Fruit fly (Drosophila melanogaster) whole organism, embryonic: ENCODE measurements around the gene ppk26.

ENCODE experiments used
- Atf6 ChIP-seq: fragments of 200-800 bp; sonication (Bioruptor generic); IDR thresholded peaks from 2 replicates; pipeline ENCODE4 v1.3.6; 2022; ENCODE audit warnings: missing biosample characterization, missing genetic modification characterization
- B-H1 ChIP-seq: fragments of 200-800 bp; sonication (Bioruptor generic); IDR thresholded peaks from 3 replicates; pipeline ENCODE4 v1.3.6; 2022; ENCODE audit warnings: missing biosample characterization, missing genetic modification characterization
- Bgb ChIP-seq: fragments of 200-800 bp; sonication (Bioruptor generic); IDR thresholded peaks from 2 replicates; pipeline ENCODE4 v1.3.6; 2022; ENCODE audit warnings: missing biosample characterization, missing genetic modification characterization; ENCODE audit not compliant: partially characterized antibody
- CG10366 ChIP-seq: fragments of 200-800 bp; sonication (Bioruptor generic); IDR thresholded peaks from 2 replicates; pipeline ENCODE4 v1.3.6; 2022; ENCODE audit warnings: missing biosample characterization, missing genetic modification characterization
- CG10565 ChIP-seq: fragments of 200-800 bp; sonication (Bioruptor generic); optimal IDR thresholded peaks from 3 replicates; lab custom pipeline; 2016; ENCODE audit warnings: missing biosample characterization, mild to moderate bottlenecking, missing genetic modification characterization
- CG11093 ChIP-seq: fragments of 200-800 bp; sonication (Bioruptor generic); IDR thresholded peaks from 3 replicates; pipeline ENCODE4 v1.3.6; 2022; ENCODE audit warnings: missing biosample characterization, missing genetic modification characterization
- CG11560 ChIP-seq: fragments of 200-800 bp; sonication (Bioruptor generic); IDR thresholded peaks from 3 replicates; pipeline ENCODE4 v1.3.6; 2022; ENCODE audit warnings: missing biosample characterization, missing genetic modification characterization
- CG14860 ChIP-seq: fragments of 200-800 bp; sonication (Bioruptor generic); IDR thresholded peaks from 3 replicates; pipeline ENCODE4 v1.3.6; 2022; ENCODE audit warnings: missing biosample characterization, missing genetic modification characterization; ENCODE audit not compliant: partially characterized antibody
- CG15514 ChIP-seq: fragments of 200-800 bp; sonication (Bioruptor generic); optimal IDR thresholded peaks from 3 replicates; lab custom pipeline; 2017; ENCODE audit warnings: missing biosample characterization, missing genetic modification characterization, mild to moderate bottlenecking, moderate library complexity, missing genetic modification reagents
- CG16863 ChIP-seq: fragments of 200-800 bp; sonication (Bioruptor generic); optimal IDR thresholded peaks from 3 replicates; lab custom pipeline; 2016; ENCODE audit warnings: missing biosample characterization, missing genetic modification characterization
- CG17361 ChIP-seq: fragments of 200-800 bp; sonication (Bioruptor generic); IDR thresholded peaks from 3 replicates; pipeline ENCODE4 v1.3.6; 2022; ENCODE audit warnings: missing biosample characterization, missing genetic modification characterization
- CG18476 ChIP-seq: fragments of 200-800 bp; sonication (Bioruptor generic); optimal IDR thresholded peaks from 2 replicates; lab custom pipeline; 2016; ENCODE audit warnings: missing biosample characterization, mild to moderate bottlenecking, missing genetic modification characterization
- CG2129 ChIP-seq: fragments of 200-800 bp; sonication (Bioruptor generic); IDR thresholded peaks from 2 replicates; pipeline ENCODE4 v1.3.6; 2022; ENCODE audit warnings: missing biosample characterization, missing genetic modification characterization; ENCODE audit not compliant: partially characterized antibody
- CG2199 ChIP-seq: fragments of 200-800 bp; sonication (Bioruptor generic); IDR thresholded peaks from 3 replicates; pipeline ENCODE4 v1.3.6; 2022; ENCODE audit warnings: missing biosample characterization, missing genetic modification characterization
- CG31365 ChIP-seq: fragments of 200-800 bp; sonication (Bioruptor generic); optimal IDR thresholded peaks from 2 replicates; lab custom pipeline; 2018; ENCODE audit warnings: missing biosample characterization, mild to moderate bottlenecking, missing genetic modification characterization
- CG34376 ChIP-seq: fragments of 200-800 bp; sonication (Bioruptor generic); optimal IDR thresholded peaks from 2 replicates; lab custom pipeline; 2018; ENCODE audit warnings: missing biosample characterization, mild to moderate bottlenecking, missing genetic modification characterization
- CG6254 ChIP-seq: fragments of 200-800 bp; sonication (Bioruptor generic); optimal IDR thresholded peaks from 3 replicates; lab custom pipeline; 2017; ENCODE audit warnings: mild to moderate bottlenecking, missing biosample characterization, missing genetic modification reagents, missing genetic modification characterization
- CG7745 ChIP-seq: fragments of 200-800 bp; sonication (Bioruptor generic); optimal IDR thresholded peaks from 2 replicates; lab custom pipeline; 2018; ENCODE audit warnings: missing biosample characterization, mild to moderate bottlenecking, missing genetic modification characterization, moderate library complexity
- CG9437 ChIP-seq: fragments of 200-800 bp; sonication (Bioruptor generic); optimal IDR thresholded peaks from 2 replicates; lab custom pipeline; 2018; ENCODE audit warnings: missing biosample characterization, mild to moderate bottlenecking, missing genetic modification characterization
- CHES-1-like ChIP-seq: fragments of 200-800 bp; sonication (Bioruptor generic); optimal IDR thresholded peaks from 2 replicates; lab custom pipeline; 2016; ENCODE audit warnings: missing biosample characterization, missing genetic modification characterization
- Camta ChIP-seq: fragments of 200-800 bp; sonication (Bioruptor generic); optimal IDR thresholded peaks from 2 replicates; lab custom pipeline; 2016; ENCODE audit warnings: missing biosample characterization, missing genetic modification characterization
- Chrac-16 ChIP-seq: fragments of 200-800 bp; sonication (Bioruptor generic); optimal IDR thresholded peaks from 3 replicates; lab custom pipeline; 2016; ENCODE audit warnings: missing biosample characterization, missing genetic modification characterization
- Dip2 ChIP-seq: fragments of 200-800 bp; sonication (Bioruptor generic); IDR thresholded peaks from 2 replicates; pipeline ENCODE4 v1.3.6; 2022; ENCODE audit warnings: missing biosample characterization, missing genetic modification characterization
- Dll ChIP-seq: fragments of 200-800 bp; sonication (Bioruptor generic); IDR thresholded peaks from 4 replicates; pipeline ENCODE4 v1.3.6; 2022; ENCODE audit warnings: missing biosample characterization, missing genetic modification characterization; ENCODE audit not compliant: partially characterized antibody
- Ets65A ChIP-seq: fragments of 200-800 bp; sonication (Bioruptor generic); peaks from one replicate; lab custom pipeline; 2016; ENCODE audit warnings: missing biosample characterization, missing genetic modification characterization
- H2.0 ChIP-seq: fragments of 200-800 bp; sonication (Bioruptor generic); IDR thresholded peaks from 2 replicates; pipeline ENCODE4 v1.3.6; 2022; ENCODE audit warnings: missing biosample characterization, missing genetic modification characterization
- Hsf ChIP-seq: fragments of 200-800 bp; sonication (Bioruptor generic); optimal IDR thresholded peaks from 3 replicates; lab custom pipeline; 2016; ENCODE audit warnings: missing biosample characterization, missing genetic modification characterization
- Jarid2 ChIP-seq: fragments of 200-800 bp; sonication (Bioruptor generic); optimal IDR thresholded peaks from 3 replicates; lab custom pipeline; 2017; ENCODE audit warnings: mild to moderate bottlenecking, missing biosample characterization, missing genetic modification reagents, missing genetic modification characterization
- NK7.1 ChIP-seq: fragments of 200-800 bp; sonication (Bioruptor generic); optimal IDR thresholded peaks from 3 replicates; lab custom pipeline; 2016; ENCODE audit warnings: missing biosample characterization, missing genetic modification characterization
- Sry-β ChIP-seq: fragments of 200-800 bp; sonication (Bioruptor generic); optimal IDR thresholded peaks from 2 replicates; lab custom pipeline; 2018; ENCODE audit warnings: missing biosample characterization, mild to moderate bottlenecking, missing genetic modification characterization, moderate library complexity
- ara ChIP-seq: fragments of 200-800 bp; sonication (Bioruptor generic); IDR thresholded peaks from 2 replicates; pipeline ENCODE4 v1.3.6; 2022; ENCODE audit warnings: missing biosample characterization, missing genetic modification characterization
- ase ChIP-seq: fragments of 200-800 bp; sonication (Bioruptor generic); IDR thresholded peaks from 3 replicates; pipeline ENCODE4 v1.3.6; 2022; ENCODE audit warnings: missing biosample characterization, missing genetic modification characterization
- bigmax ChIP-seq: fragments of 200-800 bp; sonication (Bioruptor generic); optimal IDR thresholded peaks from 2 replicates; lab custom pipeline; 2018; ENCODE audit warnings: missing biosample characterization, mild to moderate bottlenecking, missing genetic modification characterization
- chif ChIP-seq, 2 experiments: fragments of 200-800 bp; sonication (Bioruptor generic); optimal IDR thresholded peaks; 3 replicates each; lab custom pipeline; 2016; ENCODE audit warnings: missing biosample characterization in 2 of 2, missing genetic modification characterization in 2 of 2
- chn ChIP-seq: fragments of 200-800 bp; sonication (Bioruptor generic); optimal IDR thresholded peaks from 2 replicates; lab custom pipeline; 2016; ENCODE audit warnings: missing biosample characterization, missing genetic modification characterization
- dimm ChIP-seq: fragments of 200-800 bp; sonication (Bioruptor generic); IDR thresholded peaks from 2 replicates; pipeline ENCODE4 v1.3.6; 2022; ENCODE audit warnings: missing biosample characterization, missing genetic modification characterization
- hth ChIP-seq: fragments of >200 bp; optimal IDR thresholded peaks from 2 replicates; lab custom pipeline; 2017; ENCODE audit warnings: inconsistent platforms
- jumu ChIP-seq: fragments of 200-800 bp; sonication (Bioruptor generic); optimal IDR thresholded peaks from 3 replicates; lab custom pipeline; 2016; ENCODE audit warnings: missing biosample characterization, missing genetic modification characterization
- kah ChIP-seq: fragments of 200-800 bp; sonication (Bioruptor generic); optimal IDR thresholded peaks from 2 replicates; lab custom pipeline; 2018; ENCODE audit warnings: missing biosample characterization, mild to moderate bottlenecking, missing genetic modification characterization
- mam ChIP-seq: fragments of 200-800 bp; sonication (Bioruptor generic); optimal IDR thresholded peaks from 3 replicates; lab custom pipeline; 2016; ENCODE audit warnings: missing biosample characterization, missing genetic modification characterization
- nmo ChIP-seq: fragments of 200-800 bp; sonication (Bioruptor generic); optimal IDR thresholded peaks from 2 replicates; lab custom pipeline; 2018; ENCODE audit warnings: missing biosample characterization, mild to moderate bottlenecking, missing genetic modification characterization, moderate library complexity
- onecut ChIP-seq: fragments of 200-800 bp; sonication (Bioruptor generic); IDR thresholded peaks from 2 replicates; pipeline ENCODE4 v1.3.6; 2022; ENCODE audit warnings: missing biosample characterization, missing genetic modification characterization
- org-1 ChIP-seq: fragments of 200-800 bp; sonication (Bioruptor generic); optimal IDR thresholded peaks from 2 replicates; lab custom pipeline; 2017; ENCODE audit warnings: missing biosample characterization, missing genetic modification characterization
- pnt ChIP-seq: fragments of 200-800 bp; sonication (Bioruptor generic); optimal IDR thresholded peaks from 3 replicates; lab custom pipeline; 2016; ENCODE audit warnings: missing biosample characterization, missing genetic modification characterization
- repo ChIP-seq: fragments of 200-800 bp; sonication (Bioruptor generic); optimal IDR thresholded peaks from 2 replicates; lab custom pipeline; 2016; ENCODE audit warnings: missing biosample characterization, missing genetic modification characterization
- salm ChIP-seq: fragments of 200-800 bp; sonication (Bioruptor generic); optimal IDR thresholded peaks from 2 replicates; lab custom pipeline; 2018; ENCODE audit warnings: missing biosample characterization, mild to moderate bottlenecking, missing genetic modification characterization
- tna ChIP-seq: fragments of 200-800 bp; sonication (Bioruptor generic); IDR thresholded peaks from 2 replicates; pipeline ENCODE4 v1.3.6; 2022; ENCODE audit warnings: missing biosample characterization, missing genetic modification characterization; ENCODE audit not compliant: partially characterized antibody
- tx ChIP-seq: fragments of 200-800 bp; sonication (Bioruptor generic); optimal IDR thresholded peaks from 2 replicates; lab custom pipeline; 2016; ENCODE audit warnings: missing biosample characterization, missing genetic modification characterization
- z ChIP-seq: fragments of 200-800 bp; sonication (Bioruptor generic); IDR thresholded peaks from 3 replicates; pipeline ENCODE4 v1.3.6; 2022; ENCODE audit warnings: missing biosample characterization, missing genetic modification characterization

The ppk26 gene

DNA sequence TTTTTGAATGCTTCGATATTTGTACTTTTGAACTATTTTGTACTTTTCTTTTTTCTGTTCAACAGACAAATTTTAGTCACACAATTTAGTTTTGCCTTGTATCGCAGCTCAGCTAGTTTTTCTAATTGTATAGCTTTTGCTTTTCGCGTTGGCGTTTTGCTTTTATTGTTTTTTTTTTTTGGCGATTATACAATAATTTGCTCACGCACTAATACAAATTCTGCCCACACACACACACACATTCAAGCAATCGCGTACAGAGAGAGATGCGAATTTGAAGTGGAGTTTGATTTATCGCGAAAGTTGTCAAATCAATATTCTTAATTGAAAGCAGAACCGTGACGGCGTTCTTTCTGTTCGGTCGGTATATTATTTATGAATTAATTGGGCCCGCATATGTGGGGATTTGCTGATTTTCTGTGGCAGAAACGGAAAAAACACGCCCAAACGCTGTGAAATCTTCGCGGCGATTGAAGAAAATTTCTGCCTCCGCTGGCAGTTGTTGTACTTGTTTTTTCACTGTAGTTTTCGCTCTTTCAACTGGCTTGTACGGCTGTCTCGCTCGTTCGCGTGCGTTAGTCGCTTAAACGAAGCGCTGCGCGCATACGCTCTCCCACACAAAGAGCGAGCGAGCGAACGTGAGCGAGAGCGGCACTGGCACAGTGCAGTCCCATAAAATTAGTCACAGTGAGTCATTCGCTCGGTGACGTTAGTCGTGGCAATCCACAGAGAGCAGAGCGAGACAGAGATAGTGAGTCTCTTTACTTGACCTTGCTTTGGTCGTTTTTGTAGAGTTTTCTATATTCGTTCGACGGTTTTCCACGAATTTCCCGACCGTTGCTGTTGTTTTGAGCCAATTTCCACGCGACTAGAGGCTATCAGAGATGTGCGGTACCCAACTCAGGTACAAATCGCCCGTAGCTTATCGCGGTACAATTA lies 21.0 kb upstream of the ppk26 start, which contains the start of gene Rac2 (continued):
- TF ChIP-seq tna (GFP tag; lab: Robert Waterston, UW): no peak
- TF ChIP-seq org-1: no peak
- 0 out of 2 replicates have a peak, but pooled peaks have one; percentile 20 for TF ChIP-seq ara (GFP tag; lab: Robert Waterston, UW)
- TF ChIP-seq CG7745 (tag; lab: Kevin White, UChicago): no peak
- TF ChIP-seq CG2199 (GFP tag; lab: Robert Waterston, UW): peak; percentile 88; the same call in 2 of the 3 replicates
- peak; percentile 14 for TF ChIP-seq CHES-1-like
- no peak for TF ChIP-seq chif (GFP tag; optimal IDR thresholded peaks at IDR 0.05; lab: Kevin White, UChicago)
- TF ChIP-seq pnt: peak; percentile 24
- no peak for TF ChIP-seq Camta (GFP tag; lab: Kevin White, UChicago)
- TF ChIP-seq CG34376: peak; percentile 7
- TF ChIP-seq CG2129: no peak
- TF ChIP-seq bigmax: no peak
- peak; percentile 35 for TF ChIP-seq CG6254 (GFP tag; lab: Kevin White, UChicago)
- no peak for TF ChIP-seq CG11560 (tag; lab: Robert Waterston, UW)
- no peak for TF ChIP-seq CG9437
- no peak for TF ChIP-seq CG16863 (GFP tag; lab: Kevin White, UChicago)
- TF ChIP-seq kah: peak; percentile 23
- peak; percentile 51; the same call in 2 of the 4 replicates for TF ChIP-seq Dll (GFP tag; lab: Robert Waterston, UW)
- TF ChIP-seq chn (GFP tag; lab: Kevin White, UChicago): peak; percentile 57
- peak; percentile 13; the same call in 1 of the 2 replicates for TF ChIP-seq Atf6
- TF ChIP-seq Ets65A (GFP tag; lab: Kevin White, UChicago): no peak
- no peak for TF ChIP-seq CG31365
- TF ChIP-seq Hsf (GFP tag; lab: Kevin White, UChicago): peak; percentile 22
- TF ChIP-seq hth (lab: Kevin White, UChicago): no peak
- TF ChIP-seq Bgb (GFP tag; lab: Robert Waterston, UW): peak; percentile 36; the same call in 1 of the 2 replicates
- TF ChIP-seq onecut (GFP tag; lab: Robert Waterston, UW): no peak
- 0 out of 3 replicates have a peak, but pooled peaks have one; percentile 17 for TF ChIP-seq CG11093
- TF ChIP-seq jumu (GFP tag; lab: Kevin White, UChicago): no peak
- TF ChIP-seq tx: no peak
- TF ChIP-seq salm (tag; lab: Kevin White, UChicago): peak; percentile 7
- TF ChIP-seq Chrac-16 (GFP tag; lab: Kevin White, UChicago): no peak
- peak; percentile 42 for TF ChIP-seq CG15514 (GFP tag; lab: Kevin White, UChicago)
- TF ChIP-seq H2.0 (GFP tag; lab: Robert Waterston, UW): no peak
- no peak for TF ChIP-seq dimm (GFP tag; lab: Robert Waterston, UW)
- peak; percentile 66 for TF ChIP-seq Jarid2 (GFP tag; lab: Kevin White, UChicago)
- TF ChIP-seq CG10366 (GFP tag; lab: Robert Waterston, UW): no peak
- TF ChIP-seq Sry-β (GFP tag; lab: Kevin White, UChicago): peak; percentile 86
- TF ChIP-seq z (GFP tag; lab: Robert Waterston, UW): peak; percentile 85
- TF ChIP-seq Dip2 (GFP tag; lab: Robert Waterston, UW): no peak
- no peak for TF ChIP-seq NK7.1 (GFP tag; lab: Kevin White, UChicago)
- TF ChIP-seq CG18476 (GFP tag; lab: Kevin White, UChicago): no peak
- TF ChIP-seq CG14860: no peak
- TF ChIP-seq B-H1 (GFP tag; lab: Robert Waterston, UW): no peak
- no peak for TF ChIP-seq ase (GFP tag; lab: Robert Waterston, UW)
- TF ChIP-seq repo (GFP tag; lab: Kevin White, UChicago): no peak
- peak; percentile 44; the same call in 1 of the 3 replicates for TF ChIP-seq CG17361
- no peak for TF ChIP-seq nmo (GFP tag; lab: Kevin White, UChicago)
- TF ChIP-seq CG10565 (GFP tag; lab: Kevin White, UChicago): no peak
- TF ChIP-seq mam: no peak
